Fruit fly (Drosophila melanogaster): ENCODE measurements around the gene aru.

DNA sequence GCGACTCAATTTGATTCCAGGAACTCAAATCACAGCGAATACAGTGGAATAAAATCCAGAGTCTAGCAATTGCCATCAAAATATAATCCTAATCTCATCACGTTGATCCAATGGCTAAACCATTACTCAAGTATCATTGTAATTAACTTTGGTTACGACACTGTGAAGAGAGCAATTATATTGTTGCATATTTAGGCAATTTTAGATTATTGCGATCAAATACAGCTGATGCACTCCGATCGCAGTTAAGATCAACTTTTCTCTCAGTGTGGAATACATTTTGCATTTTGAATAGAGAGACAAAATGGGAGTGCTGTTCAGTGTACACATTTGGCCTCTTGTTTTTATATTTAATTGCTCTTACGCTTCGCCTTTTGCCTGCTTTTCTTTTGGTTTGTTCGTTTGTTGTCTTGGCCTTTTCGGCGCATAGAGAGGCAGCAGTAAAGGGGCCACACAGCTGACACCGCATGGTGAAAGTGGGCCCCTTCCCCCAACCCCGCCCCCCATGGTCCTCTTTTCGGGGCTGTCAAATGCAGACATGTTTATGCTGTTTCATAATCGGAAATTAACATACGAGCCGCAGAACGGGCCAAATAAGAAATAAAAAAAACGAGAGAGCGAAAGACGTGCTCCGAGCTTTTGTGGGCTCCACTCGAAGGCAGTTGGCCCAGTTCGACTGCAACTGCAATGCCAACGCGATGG, 21.8 kb downstream of the aru start:
- TF ChIP-seq psq (optimal IDR thresholded peaks at IDR 0.05) (no peak), usp (GFP tag; optimal IDR thresholded peaks at IDR 0.05) (no peak), pan (optimal IDR thresholded peaks at IDR 0.05) (no peak), Dll (optimal IDR thresholded peaks at IDR 0.05) (no peak), CG8478 (optimal IDR thresholded peaks at IDR 0.05) (no peak), EcR (GFP tag; optimal IDR thresholded peaks at IDR 0.05) (no peak)
